Fruit fly (Drosophila melanogaster): ENCODE data around the gene Nepl20.

dm6 chr3R:28886813-28887212 is 6.2 kb downstream of the Nepl20 start:
- TF ChIP-seq ey (GFP tag; optimal IDR thresholded peaks at IDR 0.05) = no peak
- no peak for TF ChIP-seq pan (optimal IDR thresholded peaks at IDR 0.05)
- TF ChIP-seq dl (GFP tag; optimal IDR thresholded peaks at IDR 0.05; ENCODE audit: insufficient read depth in 1 of 2, partially characterized antibody in 2 of 2) = no peak
- TF ChIP-seq tai (GFP tag; optimal IDR thresholded peaks at IDR 0.05) = no peak
- TF ChIP-seq psq (GFP tag; optimal IDR thresholded peaks at IDR 0.05) = no peak
- TF ChIP-seq Jra (GFP tag; optimal IDR thresholded peaks at IDR 0.05) = no peak
- TF ChIP-seq Hr78 (GFP tag; optimal IDR thresholded peaks at IDR 0.05) = no peak
- no peak for TF ChIP-seq usp (GFP tag; optimal IDR thresholded peaks at IDR 0.05)
- TF ChIP-seq Rel (GFP tag; optimal IDR thresholded peaks at IDR 0.05) = no peak
- no peak for TF ChIP-seq Rel (tag; optimal IDR thresholded peaks at IDR 0.05)

Measured in whole organism, wandering third instar larva.